Fruit fly (Drosophila melanogaster) whole organism, adult: ENCODE results near the gene lin-28.

Experiments used
- CG11617 ChIP-seq: fragments of 200-800 bp; sonication (Bioruptor generic); optimal IDR thresholded peaks from 2 replicates; lab custom pipeline; 2017; ENCODE audit warnings: mild to moderate bottlenecking, missing biosample characterization, missing genetic modification reagents, missing genetic modification characterization
- CG12768 ChIP-seq: fragments of 200-800 bp; sonication (Bioruptor generic); optimal IDR thresholded peaks from 2 replicates; lab custom pipeline; 2017; ENCODE audit warnings: missing biosample characterization, missing genetic modification characterization, mild to moderate bottlenecking, moderate library complexity, missing genetic modification reagents
- CG14711 ChIP-seq: fragments of 200-800 bp; sonication (Bioruptor generic); optimal IDR thresholded peaks from 2 replicates; lab custom pipeline; 2018; ENCODE audit warnings: missing biosample characterization, mild to moderate bottlenecking, missing genetic modification characterization, moderate library complexity
- CG1620 ChIP-seq: fragments of 200-800 bp; sonication (Bioruptor generic); optimal IDR thresholded peaks from 2 replicates; lab custom pipeline; 2016; ENCODE audit warnings: missing biosample characterization, missing genetic modification characterization
- CG33017 ChIP-seq: fragments of 200-800 bp; sonication (Bioruptor generic); optimal IDR thresholded peaks from 2 replicates; lab custom pipeline; 2018; ENCODE audit warnings: missing biosample characterization, mild to moderate bottlenecking, missing genetic modification characterization, moderate library complexity
- CG5204 ChIP-seq: fragments of 200-800 bp; sonication (Bioruptor generic); optimal IDR thresholded peaks from 2 replicates; lab custom pipeline; 2016; ENCODE audit warnings: missing biosample characterization, missing genetic modification characterization
- CG7045 ChIP-seq: fragments of 200-800 bp; sonication (Bioruptor generic); optimal IDR thresholded peaks from 2 replicates; lab custom pipeline; 2017; ENCODE audit warnings: missing biosample characterization, mild to moderate bottlenecking, missing genetic modification characterization
- CG7101 ChIP-seq: fragments of 200-800 bp; sonication (Bioruptor generic); optimal IDR thresholded peaks from 2 replicates; lab custom pipeline; 2018; ENCODE audit warnings: missing biosample characterization, mild to moderate bottlenecking, missing genetic modification characterization, moderate library complexity
- Clk ChIP-seq: fragments of 200-800 bp; sonication (Bioruptor generic); optimal IDR thresholded peaks from 2 replicates; lab custom pipeline; 2017; ENCODE audit warnings: missing biosample characterization, missing genetic modification characterization
- Crg-1 ChIP-seq: fragments of 200-800 bp; sonication (Bioruptor generic); optimal IDR thresholded peaks from 2 replicates; lab custom pipeline; 2016; ENCODE audit warnings: missing biosample characterization, missing genetic modification characterization
- Hr96 ChIP-seq: fragments of 200-800 bp; sonication (Bioruptor generic); optimal IDR thresholded peaks from 2 replicates; lab custom pipeline; 2016; ENCODE audit warnings: missing biosample characterization, missing genetic modification characterization
- Mnt ChIP-seq: fragments of 200-800 bp; sonication (Bioruptor generic); optimal IDR thresholded peaks from 2 replicates; lab custom pipeline; 2016; ENCODE audit warnings: missing biosample characterization, mild to moderate bottlenecking, missing genetic modification characterization
- bab1 ChIP-seq: fragments of 200-800 bp; sonication (Bioruptor generic); optimal IDR thresholded peaks from 3 replicates; lab custom pipeline; 2019; ENCODE audit warnings: missing biosample characterization, mild to moderate bottlenecking, missing genetic modification characterization, moderate library complexity
- cic ChIP-seq: fragments of 200-800 bp; sonication (Bioruptor generic); optimal IDR thresholded peaks from 2 replicates; lab custom pipeline; 2017; ENCODE audit warnings: missing biosample characterization, mild to moderate bottlenecking, missing genetic modification characterization, moderate library complexity
- cnc ChIP-seq, 2 experiments: fragments of >200 bp; optimal IDR thresholded peaks; 2 replicates each; lab custom pipeline; 2017
- kay ChIP-seq: fragments of 200-800 bp; sonication (Bioruptor generic); peaks from one replicate; lab custom pipeline; 2016; ENCODE audit warnings: missing biosample characterization, missing genetic modification characterization, borderline replicate concordance
- ovo ChIP-seq: fragments of 200-800 bp; sonication (Bioruptor generic); optimal IDR thresholded peaks from 2 replicates; lab custom pipeline; 2016; ENCODE audit warnings: missing biosample characterization, missing genetic modification characterization
- pad ChIP-seq: fragments of 200-800 bp; sonication (Bioruptor generic); optimal IDR thresholded peaks from 3 replicates; lab custom pipeline; 2017; ENCODE audit warnings: missing biosample characterization, missing genetic modification characterization, mild to moderate bottlenecking, moderate library complexity, missing genetic modification reagents
- tj ChIP-seq: fragments of 200-800 bp; sonication (Bioruptor generic); optimal IDR thresholded peaks from 3 replicates; lab custom pipeline; 2017; ENCODE audit warnings: missing biosample characterization, mild to moderate bottlenecking, missing genetic modification characterization, moderate library complexity
- toe ChIP-seq: fragments of 200-800 bp; sonication (Bioruptor generic); optimal IDR thresholded peaks from 2 replicates; lab custom pipeline; 2016; ENCODE audit warnings: missing biosample characterization, missing genetic modification characterization

lin-28 gene

dm6 chr3L:5616472-5616871, 38.0 kb upstream of the lin-28 start:
- TF ChIP-seq Crg-1 (no peak), CG1620 (GFP tag; lab: Kevin White, UChicago) (no peak), cnc (optimal IDR thresholded peaks at IDR 0.05; lab: Kevin White, UChicago) (no peak), tj (GFP tag; lab: Kevin White, UChicago) (no peak), CG7101 (tag; lab: Kevin White, UChicago) (no peak), Mnt (GFP tag; lab: Kevin White, UChicago) (no peak), kay (GFP tag; lab: Kevin White, UChicago) (no peak)

dm6 chr3L:5617395-5617794, 37.1 kb upstream of the lin-28 start:
- TF ChIP-seq CG11617 (GFP tag; lab: Kevin White, UChicago) = no peak
- TF ChIP-seq CG33017 (tag; lab: Kevin White, UChicago) = no peak
- TF ChIP-seq CG5204 = no peak
- no peak for TF ChIP-seq CG7101 (tag; lab: Kevin White, UChicago)
- TF ChIP-seq kay (GFP tag; lab: Kevin White, UChicago) = no peak
- TF ChIP-seq CG14711 (tag; lab: Kevin White, UChicago) = no peak
- TF ChIP-seq ovo (GFP tag; lab: Kevin White, UChicago) = no peak
- TF ChIP-seq Mnt (GFP tag; lab: Kevin White, UChicago) = no peak
- no peak for TF ChIP-seq bab1 (GFP tag; lab: Kevin White, UChicago)
- no peak for TF ChIP-seq Hr96 (GFP tag; lab: Kevin White, UChicago)
- TF ChIP-seq Clk (GFP tag; lab: Kevin White, UChicago) = no peak
- no peak for TF ChIP-seq tj (GFP tag; lab: Kevin White, UChicago)
- TF ChIP-seq Crg-1 = no peak
- no peak for TF ChIP-seq pad (GFP tag; lab: Kevin White, UChicago)
- TF ChIP-seq cic (GFP tag; lab: Kevin White, UChicago) = no peak
- TF ChIP-seq cnc (optimal IDR thresholded peaks at IDR 0.05; lab: Kevin White, UChicago) = no peak
- TF ChIP-seq toe = no peak
- TF ChIP-seq CG12768 = no peak
- TF ChIP-seq CG7045 = no peak

dm6 chr3L:5618697-5619096, 35.8 kb upstream of the lin-28 start:
- TF ChIP-seq CG11617 (GFP tag; lab: Kevin White, UChicago) (no peak), tj (GFP tag; lab: Kevin White, UChicago) (no peak), kay (GFP tag; lab: Kevin White, UChicago) (no peak), CG5204 (no peak), CG7101 (tag; lab: Kevin White, UChicago) (no peak), CG7045 (no peak), CG33017 (tag; lab: Kevin White, UChicago) (no peak), CG14711 (tag; lab: Kevin White, UChicago) (no peak), CG12768 (no peak), toe (no peak), ovo (GFP tag; lab: Kevin White, UChicago) (no peak), pad (GFP tag; lab: Kevin White, UChicago) (no peak), cic (GFP tag; lab: Kevin White, UChicago) (no peak)

- TF ChIP-seq kay (GFP tag; lab: Kevin White, UChicago) (no peak), cic (GFP tag; lab: Kevin White, UChicago) (no peak), CG33017 (tag; lab: Kevin White, UChicago) (no peak), tj (GFP tag; lab: Kevin White, UChicago) (no peak), CG12768 (no peak), CG7101 (tag; lab: Kevin White, UChicago) (no peak), ovo (GFP tag; lab: Kevin White, UChicago) (no peak), CG7045 (no peak), CG5204 (no peak), Mnt (GFP tag; lab: Kevin White, UChicago) (no peak), Clk (GFP tag; lab: Kevin White, UChicago) (no peak), cnc (optimal IDR thresholded peaks at IDR 0.05; lab: Kevin White, UChicago) (no peak)
Measured at dm6 chr3L:5621506-5621905, 33.0 kb upstream of the lin-28 start.

dm6 chr3L:5621908-5622307, 32.6 kb upstream of the lin-28 start:
- TF ChIP-seq tj (GFP tag; lab: Kevin White, UChicago) (no peak), CG14711 (tag; lab: Kevin White, UChicago) (no peak), kay (GFP tag; lab: Kevin White, UChicago) (no peak), CG5204 (no peak), Crg-1 (no peak), cnc (optimal IDR thresholded peaks at IDR 0.05; lab: Kevin White, UChicago) (no peak), ovo (GFP tag; lab: Kevin White, UChicago) (no peak), CG7101 (tag; lab: Kevin White, UChicago) (no peak), bab1 (GFP tag; lab: Kevin White, UChicago) (no peak), Clk (GFP tag; lab: Kevin White, UChicago) (no peak), cic (GFP tag; lab: Kevin White, UChicago) (no peak), CG33017 (tag; lab: Kevin White, UChicago) (no peak), pad (GFP tag; lab: Kevin White, UChicago) (no peak), toe (no peak), CG12768 (no peak)

- TF ChIP-seq cnc (optimal IDR thresholded peaks at IDR 0.05; lab: Kevin White, UChicago) (no peak), Clk (GFP tag; lab: Kevin White, UChicago) (no peak), bab1 (GFP tag; lab: Kevin White, UChicago) (no peak), Mnt (GFP tag; lab: Kevin White, UChicago) (no peak), pad (GFP tag; lab: Kevin White, UChicago) (no peak), CG11617 (GFP tag; lab: Kevin White, UChicago) (no peak), CG5204 (no peak), CG7045 (no peak), ovo (GFP tag; lab: Kevin White, UChicago) (no peak), CG7101 (tag; lab: Kevin White, UChicago) (no peak), Hr96 (GFP tag; lab: Kevin White, UChicago) (no peak), CG14711 (tag; lab: Kevin White, UChicago) (no peak), CG1620 (GFP tag; lab: Kevin White, UChicago) (no peak), toe (no peak), tj (GFP tag; lab: Kevin White, UChicago) (no peak)
Measured at dm6 chr3L:5623296-5623695, 31.2 kb upstream of the lin-28 start.
